Worm (Caenorhabditis elegans): ENCODE results near the gene mel-11.

The mel-11 gene

ce11 chrII:9358230-9358629, at the start of gene mel-11:
Gene mel-11, plus strand, starts transcription at chrII:9358530.
- TF ChIP-seq ref-1 (GFP tag; conservative IDR thresholded peaks at IDR 0.05), result no peak
- no peak for TF ChIP-seq T22C8.4 (GFP tag; IDR thresholded peaks at IDR 0.05)
- no peak for TF ChIP-seq klf-2 (GFP tag; conservative IDR thresholded peaks at IDR 0.05)
- TF ChIP-seq cog-1 (tag; optimal IDR thresholded peaks at IDR 0.05), result no peak
- no peak for TF ChIP-seq ztf-23 (GFP tag; IDR thresholded peaks at IDR 0.05)
- no peak for TF ChIP-seq med-1 (GFP tag; optimal IDR thresholded peaks at IDR 0.05; ENCODE audit: insufficient read depth)
- TF ChIP-seq ztf-29 (GFP tag; IDR thresholded peaks at IDR 0.05), result no peak

ce11 chrII:9308614-9309046, 49.7 kb upstream of the mel-11 start:
- no peak for TF ChIP-seq med-1 (GFP tag; optimal IDR thresholded peaks at IDR 0.05; ENCODE audit: insufficient read depth)
- no peak for TF ChIP-seq klf-2 (GFP tag; conservative IDR thresholded peaks at IDR 0.05)
- TF ChIP-seq ztf-29 (GFP tag; IDR thresholded peaks at IDR 0.05), result no peak
- peak; percentile 59; the same call in 1 of the 2 replicates for TF ChIP-seq tab-1 (GFP tag; IDR thresholded peaks at IDR 0.05)
- TF ChIP-seq ref-1 (GFP tag; conservative IDR thresholded peaks at IDR 0.05), result no peak
- TF ChIP-seq flt-1 (GFP tag; IDR thresholded peaks at IDR 0.05), result 0 out of 2 replicates have a peak, but pooled peaks have one; percentile 62
- no peak for TF ChIP-seq T22C8.4 (GFP tag; IDR thresholded peaks at IDR 0.05)
- no peak for TF ChIP-seq ztf-23 (GFP tag; IDR thresholded peaks at IDR 0.05)
- peak; percentile 59 for TF ChIP-seq cog-1 (tag; optimal IDR thresholded peaks at IDR 0.05)

ce11 chrII:9310204-9310603, 48.1 kb upstream of the mel-11 start, which contains the start of gene cam-1:
Gene cam-1, minus strand, starts transcription at chrII:9310304.
- TF ChIP-seq ztf-29 (GFP tag; IDR thresholded peaks at IDR 0.05) (no peak), flt-1 (GFP tag; IDR thresholded peaks at IDR 0.05) (no peak), cog-1 (tag; optimal IDR thresholded peaks at IDR 0.05) (no peak), med-1 (GFP tag; optimal IDR thresholded peaks at IDR 0.05; ENCODE audit: insufficient read depth) (no peak), ref-1 (GFP tag; conservative IDR thresholded peaks at IDR 0.05) (no peak), tab-1 (GFP tag; IDR thresholded peaks at IDR 0.05) (no peak), T22C8.4 (GFP tag; IDR thresholded peaks at IDR 0.05) (no peak), ztf-23 (GFP tag; IDR thresholded peaks at IDR 0.05) (no peak), klf-2 (GFP tag; conservative IDR thresholded peaks at IDR 0.05) (no peak)

- TF ChIP-seq tab-1 (GFP tag; IDR thresholded peaks at IDR 0.05) (no peak), klf-2 (GFP tag; conservative IDR thresholded peaks at IDR 0.05) (no peak), flt-1 (GFP tag; IDR thresholded peaks at IDR 0.05) (no peak), cog-1 (tag; optimal IDR thresholded peaks at IDR 0.05) (no peak), ref-1 (GFP tag; conservative IDR thresholded peaks at IDR 0.05) (no peak), ztf-29 (GFP tag; IDR thresholded peaks at IDR 0.05) (no peak), med-1 (GFP tag; optimal IDR thresholded peaks at IDR 0.05; ENCODE audit: insufficient read depth) (no peak), T22C8.4 (GFP tag; IDR thresholded peaks at IDR 0.05) (no peak), ztf-23 (GFP tag; IDR thresholded peaks at IDR 0.05) (no peak)
Measured at ce11 chrII:9310794-9311193, 47.5 kb upstream of the mel-11 start.

ce11 chrII:9311702-9312101, 46.6 kb upstream of the mel-11 start:
- TF ChIP-seq cog-1 (tag; optimal IDR thresholded peaks at IDR 0.05), result no peak

ce11 chrII:9313335-9313734, 45.0 kb upstream of the mel-11 start:
- TF ChIP-seq ztf-29 (GFP tag; IDR thresholded peaks at IDR 0.05), result no peak
- no peak for TF ChIP-seq cog-1 (tag; optimal IDR thresholded peaks at IDR 0.05)
- no peak for TF ChIP-seq tab-1 (GFP tag; IDR thresholded peaks at IDR 0.05)
- no peak for TF ChIP-seq flt-1 (GFP tag; IDR thresholded peaks at IDR 0.05)
- TF ChIP-seq ztf-23 (GFP tag; IDR thresholded peaks at IDR 0.05), result no peak
- TF ChIP-seq klf-2 (GFP tag; conservative IDR thresholded peaks at IDR 0.05), result no peak
- no peak for TF ChIP-seq med-1 (GFP tag; optimal IDR thresholded peaks at IDR 0.05; ENCODE audit: insufficient read depth)
- no peak for TF ChIP-seq T22C8.4 (GFP tag; IDR thresholded peaks at IDR 0.05)
- no peak for TF ChIP-seq ref-1 (GFP tag; conservative IDR thresholded peaks at IDR 0.05)

ce11 chrII:9314733-9315132, 43.6 kb upstream of the mel-11 start:
- TF ChIP-seq cog-1 (tag; optimal IDR thresholded peaks at IDR 0.05) (no peak), klf-2 (GFP tag; conservative IDR thresholded peaks at IDR 0.05) (no peak), T22C8.4 (GFP tag; IDR thresholded peaks at IDR 0.05) (no peak), flt-1 (GFP tag; IDR thresholded peaks at IDR 0.05) (no peak), med-1 (GFP tag; optimal IDR thresholded peaks at IDR 0.05; ENCODE audit: insufficient read depth) (no peak), ztf-29 (GFP tag; IDR thresholded peaks at IDR 0.05) (no peak), tab-1 (GFP tag; IDR thresholded peaks at IDR 0.05) (no peak), ztf-23 (GFP tag; IDR thresholded peaks at IDR 0.05) (no peak), ref-1 (GFP tag; conservative IDR thresholded peaks at IDR 0.05) (no peak)

ce11 chrII:9315692-9316091, 42.6 kb upstream of the mel-11 start:
- no peak for TF ChIP-seq ref-1 (GFP tag; conservative IDR thresholded peaks at IDR 0.05)
- TF ChIP-seq klf-2 (GFP tag; conservative IDR thresholded peaks at IDR 0.05), result no peak
- no peak for TF ChIP-seq ztf-29 (GFP tag; IDR thresholded peaks at IDR 0.05)
- TF ChIP-seq T22C8.4 (GFP tag; IDR thresholded peaks at IDR 0.05), result no peak
- no peak for TF ChIP-seq med-1 (GFP tag; optimal IDR thresholded peaks at IDR 0.05; ENCODE audit: insufficient read depth)
- TF ChIP-seq flt-1 (GFP tag; IDR thresholded peaks at IDR 0.05), result no peak
- no peak for TF ChIP-seq tab-1 (GFP tag; IDR thresholded peaks at IDR 0.05)
- no peak for TF ChIP-seq cog-1 (tag; optimal IDR thresholded peaks at IDR 0.05)
- no peak for TF ChIP-seq ztf-23 (GFP tag; IDR thresholded peaks at IDR 0.05)

ce11 chrII:9316801-9317200, 41.5 kb upstream of the mel-11 start:
- TF ChIP-seq klf-2 (GFP tag; conservative IDR thresholded peaks at IDR 0.05) (no peak), flt-1 (GFP tag; IDR thresholded peaks at IDR 0.05) (no peak), med-1 (GFP tag; optimal IDR thresholded peaks at IDR 0.05; ENCODE audit: insufficient read depth) (no peak), ref-1 (GFP tag; conservative IDR thresholded peaks at IDR 0.05) (no peak), tab-1 (GFP tag; IDR thresholded peaks at IDR 0.05) (no peak), T22C8.4 (GFP tag; IDR thresholded peaks at IDR 0.05) (no peak), cog-1 (tag; optimal IDR thresholded peaks at IDR 0.05) (no peak), ztf-29 (GFP tag; IDR thresholded peaks at IDR 0.05) (no peak), ztf-23 (GFP tag; IDR thresholded peaks at IDR 0.05) (no peak)

Data from whole organism, midembryonic.